Worm (Caenorhabditis elegans): ENCODE measurements around the gene Y38E10A.14.

DNA sequence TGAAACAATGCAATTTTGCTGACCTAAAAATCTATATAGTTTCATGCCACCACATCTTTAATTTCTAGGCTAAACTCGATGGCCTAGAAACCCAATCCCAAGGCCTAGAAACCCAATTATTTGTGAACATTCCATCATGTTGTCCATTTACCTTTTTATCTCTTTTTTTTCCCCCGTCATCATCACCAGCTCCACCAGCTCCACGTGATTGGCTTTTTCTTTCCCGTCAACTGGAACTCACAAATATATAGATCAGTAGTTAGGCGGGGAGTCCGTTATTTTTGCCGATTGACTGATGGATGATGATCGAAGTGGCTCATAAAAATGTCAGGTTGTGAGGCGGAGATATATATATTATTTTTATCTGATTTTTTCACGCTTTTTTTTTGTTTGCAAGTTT, 34.1 kb upstream of the Y38E10A.14 start:
- no peak for TF ChIP-seq sea-1 (GFP tag; conservative IDR thresholded peaks at IDR 0.05)
- no peak for TF ChIP-seq flt-1 (GFP tag; IDR thresholded peaks at IDR 0.05)
- TF ChIP-seq tbx-37 (GFP tag; conservative IDR thresholded peaks at IDR 0.05), result no peak
- TF ChIP-seq aly-1 (tag; optimal IDR thresholded peaks at IDR 0.05), result no peak
- no peak for TF ChIP-seq ama-1 (optimal IDR thresholded peaks at IDR 0.05)
- no peak for TF ChIP-seq hmbx-1 (tag; optimal IDR thresholded peaks at IDR 0.05)
- TF ChIP-seq pes-1 (GFP tag; IDR thresholded peaks at IDR 0.05), result no peak
- TF ChIP-seq B0310.2 (tag; optimal IDR thresholded peaks at IDR 0.05), result no peak
- TF ChIP-seq F13C5.2 (tag; optimal IDR thresholded peaks at IDR 0.05), result no peak
- no peak for TF ChIP-seq ceh-36 (tag; optimal IDR thresholded peaks at IDR 0.05)
- TF ChIP-seq ets-7 (tag; optimal IDR thresholded peaks at IDR 0.05), result no peak
- TF ChIP-seq tbx-11 (GFP tag; IDR thresholded peaks at IDR 0.05), result no peak
- no peak for TF ChIP-seq scrt-1 (GFP tag; IDR thresholded peaks at IDR 0.05)
